Fruit fly (Drosophila melanogaster) whole organism, prepupa: ENCODE results near the gene CG14841.

Experiments used
- CG10631 ChIP-seq: fragments of 200-800 bp; sonication (Bioruptor generic); optimal IDR thresholded peaks from 2 replicates; lab custom pipeline; 2016; ENCODE audit warnings: missing biosample characterization, missing genetic modification characterization
- CG11762 ChIP-seq: fragments of 200-800 bp; sonication (Bioruptor generic); optimal IDR thresholded peaks from 3 replicates; lab custom pipeline; 2016; ENCODE audit warnings: missing biosample characterization, missing genetic modification characterization; ENCODE audit not compliant: insufficient read depth
- CG15336 ChIP-seq: fragments of 200-800 bp; sonication (Bioruptor generic); IDR thresholded peaks from 2 replicates; pipeline ENCODE4 v1.3.6; 2022; ENCODE audit warnings: missing biosample characterization, missing genetic modification characterization
- CG1621 ChIP-seq: fragments of 200-800 bp; sonication (Bioruptor generic); optimal IDR thresholded peaks from 3 replicates; lab custom pipeline; 2018; ENCODE audit warnings: missing biosample characterization, mild to moderate bottlenecking, missing genetic modification characterization
- CG16779 ChIP-seq: fragments of 200-800 bp; sonication (Bioruptor generic); optimal IDR thresholded peaks from 3 replicates; lab custom pipeline; 2017; ENCODE audit warnings: missing biosample characterization, mild to moderate bottlenecking, missing genetic modification characterization
- CG3032 ChIP-seq: fragments of 200-800 bp; optimal IDR thresholded peaks from 2 replicates; lab custom pipeline; 2019; ENCODE audit warnings: missing biosample characterization, mild to moderate bottlenecking, missing genetic modification characterization, moderate library complexity
- CG31627 ChIP-seq: fragments of 200-800 bp; sonication (Bioruptor generic); optimal IDR thresholded peaks from 3 replicates; lab custom pipeline; 2016; ENCODE audit warnings: missing biosample characterization, missing genetic modification characterization
- CG32006 ChIP-seq: fragments of 200-800 bp; sonication (Bioruptor generic); optimal IDR thresholded peaks from 3 replicates; lab custom pipeline; 2017; ENCODE audit warnings: missing biosample characterization, mild to moderate bottlenecking, missing genetic modification characterization
- CG34406 ChIP-seq: fragments of 200-800 bp; sonication (Bioruptor generic); optimal IDR thresholded peaks from 3 replicates; lab custom pipeline; 2016; ENCODE audit warnings: missing biosample characterization, missing genetic modification characterization
- CG3919 ChIP-seq: fragments of 200-800 bp; sonication (Bioruptor generic); optimal IDR thresholded peaks from 3 replicates; lab custom pipeline; 2016; ENCODE audit warnings: missing biosample characterization, missing genetic modification characterization
- CG4318 ChIP-seq: fragments of 200-800 bp; sonication (Bioruptor generic); optimal IDR thresholded peaks from 3 replicates; lab custom pipeline; 2017; ENCODE audit warnings: missing biosample characterization, mild to moderate bottlenecking, missing genetic modification characterization
- CG6163 ChIP-seq: fragments of 200-800 bp; sonication (Bioruptor generic); IDR thresholded peaks from 3 replicates; pipeline ENCODE4 v1.3.6; 2022; ENCODE audit warnings: missing biosample characterization, missing genetic modification characterization
- CG6276 ChIP-seq: fragments of 200-800 bp; sonication (Bioruptor generic); optimal IDR thresholded peaks from 2 replicates; lab custom pipeline; 2017; ENCODE audit warnings: missing biosample characterization, mild to moderate bottlenecking, missing genetic modification characterization
- CG6792 ChIP-seq: fragments of 200-800 bp; sonication (Bioruptor generic); optimal IDR thresholded peaks from 3 replicates; lab custom pipeline; 2016; ENCODE audit warnings: missing biosample characterization, missing genetic modification characterization
- CG6808 ChIP-seq: fragments of 200-800 bp; sonication (Bioruptor generic); optimal IDR thresholded peaks from 3 replicates; lab custom pipeline; 2017; ENCODE audit warnings: missing biosample characterization, missing genetic modification characterization, mild to moderate bottlenecking, moderate library complexity, missing genetic modification reagents
- CG6854 ChIP-seq: fragments of 200-800 bp; sonication (Bioruptor generic); optimal IDR thresholded peaks from 2 replicates; lab custom pipeline; 2017; ENCODE audit warnings: missing biosample characterization, mild to moderate bottlenecking, missing genetic modification characterization
- CG7368 ChIP-seq: fragments of 200-800 bp; sonication (Bioruptor generic); optimal IDR thresholded peaks from 3 replicates; lab custom pipeline; 2016; ENCODE audit warnings: missing biosample characterization, missing genetic modification characterization
- CG8119 ChIP-seq: fragments of 200-800 bp; sonication (Bioruptor generic); IDR thresholded peaks from 3 replicates; pipeline ENCODE4 v1.3.6; 2022; ENCODE audit warnings: missing biosample characterization, missing genetic modification characterization
- CG8319 ChIP-seq: fragments of 200-800 bp; sonication (Bioruptor generic); optimal IDR thresholded peaks from 3 replicates; lab custom pipeline; 2016; ENCODE audit warnings: missing biosample characterization, missing genetic modification characterization
- CG8632 ChIP-seq: fragments of 200-800 bp; sonication (Bioruptor generic); optimal IDR thresholded peaks from 3 replicates; lab custom pipeline; 2016; ENCODE audit warnings: missing biosample characterization, missing genetic modification characterization
- CG9139 ChIP-seq: fragments of 200-800 bp; sonication (Bioruptor generic); optimal IDR thresholded peaks from 3 replicates; lab custom pipeline; 2017; ENCODE audit warnings: missing biosample characterization, mild to moderate bottlenecking, missing genetic modification characterization
- Eip75B ChIP-seq: fragments of 200-800 bp; sonication (Bioruptor generic); optimal IDR thresholded peaks from 3 replicates; lab custom pipeline; 2016; ENCODE audit warnings: missing biosample characterization, missing genetic modification characterization
- Eip78C ChIP-seq: fragments of 200-800 bp; sonication (Bioruptor generic); peaks from one replicate; lab custom pipeline; 2016; ENCODE audit warnings: missing biosample characterization, missing genetic modification characterization
- Ets21C ChIP-seq: fragments of 200-800 bp; sonication (Bioruptor generic); optimal IDR thresholded peaks from 3 replicates; lab custom pipeline; 2016; ENCODE audit warnings: missing biosample characterization, missing genetic modification characterization
- Ets96B ChIP-seq: fragments of 200-800 bp; optimal IDR thresholded peaks from 2 replicates; lab custom pipeline; 2019; ENCODE audit warnings: missing biosample characterization, mild to moderate bottlenecking, missing genetic modification characterization, moderate library complexity
- Hr38 ChIP-seq: sonication (Bioruptor generic); optimal IDR thresholded peaks from 2 replicates; lab custom pipeline; 2016; ENCODE audit warnings: missing biosample characterization, missing genetic modification characterization
- Hr39 ChIP-seq: fragments of 200-800 bp; sonication (Bioruptor generic); optimal IDR thresholded peaks from 2 replicates; lab custom pipeline; 2016; ENCODE audit warnings: missing biosample characterization, missing genetic modification characterization
- Hr4 ChIP-seq: fragments of 200-800 bp; sonication (Bioruptor generic); optimal IDR thresholded peaks from 3 replicates; lab custom pipeline; 2016; ENCODE audit warnings: missing biosample characterization, missing genetic modification characterization
- Lpt ChIP-seq: fragments of 200-800 bp; sonication (Bioruptor generic); optimal IDR thresholded peaks from 3 replicates; lab custom pipeline; 2016; ENCODE audit warnings: missing biosample characterization, missing genetic modification characterization
- Met ChIP-seq: fragments of 200-800 bp; sonication (Bioruptor generic); optimal IDR thresholded peaks from 3 replicates; lab custom pipeline; 2016; ENCODE audit warnings: missing biosample characterization, missing genetic modification characterization
- OdsH ChIP-seq: fragments of 200-800 bp; sonication (Bioruptor generic); optimal IDR thresholded peaks from 3 replicates; lab custom pipeline; 2016; ENCODE audit warnings: missing biosample characterization, missing genetic modification characterization
- Sox102F ChIP-seq: fragments of 200-800 bp; sonication (Bioruptor generic); optimal IDR thresholded peaks from 2 replicates; lab custom pipeline; 2016; ENCODE audit warnings: missing biosample characterization, mild to moderate bottlenecking, missing genetic modification characterization
- Sox14 ChIP-seq: fragments of 200-800 bp; sonication (Bioruptor generic); optimal IDR thresholded peaks from 3 replicates; lab custom pipeline; 2016; ENCODE audit warnings: missing biosample characterization, missing genetic modification characterization
- Sox15 ChIP-seq: fragments of 200-800 bp; sonication (Bioruptor generic); optimal IDR thresholded peaks from 3 replicates; lab custom pipeline; 2016; ENCODE audit warnings: missing biosample characterization, missing genetic modification characterization
- achi ChIP-seq: fragments of 200-800 bp; sonication (Bioruptor generic); optimal IDR thresholded peaks from 3 replicates; lab custom pipeline; 2016; ENCODE audit warnings: missing biosample characterization, missing genetic modification characterization
- acj6 ChIP-seq: fragments of 200-800 bp; sonication (Bioruptor generic); optimal IDR thresholded peaks from 3 replicates; lab custom pipeline; 2016; ENCODE audit warnings: missing biosample characterization, missing genetic modification characterization
- cyc ChIP-seq: fragments of 200-800 bp; sonication (Bioruptor generic); optimal IDR thresholded peaks from 3 replicates; lab custom pipeline; 2016; ENCODE audit warnings: missing biosample characterization, missing genetic modification characterization
- dsx ChIP-seq: fragments of 200-800 bp; optimal IDR thresholded peaks from 3 replicates; lab custom pipeline; 2019; ENCODE audit warnings: missing biosample characterization, mild to moderate bottlenecking, missing genetic modification characterization, moderate library complexity; ENCODE audit not compliant: poor library complexity, severe bottlenecking
- eg ChIP-seq: fragments of 200-800 bp; sonication (Bioruptor generic); IDR thresholded peaks from 3 replicates; pipeline ENCODE4 v1.3.6; 2022; ENCODE audit warnings: missing biosample characterization, missing genetic modification characterization
- fd59A ChIP-seq: fragments of 200-800 bp; sonication (Bioruptor generic); optimal IDR thresholded peaks from 2 replicates; lab custom pipeline; 2017; ENCODE audit warnings: missing biosample characterization, mild to moderate bottlenecking, missing genetic modification characterization, missing genetic modification reagents
- fd85E ChIP-seq: fragments of 200-800 bp; sonication (Bioruptor generic); optimal IDR thresholded peaks from 3 replicates; lab custom pipeline; 2016; ENCODE audit warnings: missing biosample characterization, missing genetic modification characterization
- net ChIP-seq: fragments of 200-800 bp; sonication (Bioruptor generic); optimal IDR thresholded peaks from 3 replicates; lab custom pipeline; 2016; ENCODE audit warnings: missing biosample characterization, missing genetic modification characterization
- pdm3 ChIP-seq: fragments of 200-800 bp; sonication (Bioruptor generic); optimal IDR thresholded peaks from 3 replicates; lab custom pipeline; 2016; ENCODE audit warnings: missing biosample characterization, missing genetic modification characterization
- salr ChIP-seq, 2 experiments: fragments of 200-800 bp; sonication (Bioruptor generic); optimal IDR thresholded peaks; 3 replicates each; lab custom pipeline; 2016 to 2018; ENCODE audit warnings: missing biosample characterization in 2 of 2, missing genetic modification characterization in 2 of 2, mild to moderate bottlenecking in 1 of 2
- spab ChIP-seq: fragments of 200-800 bp; sonication (Bioruptor generic); optimal IDR thresholded peaks from 2 replicates; lab custom pipeline; 2017; ENCODE audit warnings: missing biosample characterization, mild to moderate bottlenecking, missing genetic modification characterization, missing genetic modification reagents
- ss ChIP-seq, 2 experiments: fragments of 200-800 bp; sonication (Bioruptor generic); optimal IDR thresholded peaks; 2 replicates in 1 of 2; 3 replicates in 1 of 2; lab custom pipeline; 2017 to 2018; ENCODE audit warnings: mild to moderate bottlenecking in 2 of 2, missing biosample characterization in 2 of 2, missing genetic modification characterization in 2 of 2, moderate library complexity in 1 of 2
- vri ChIP-seq: fragments of 200-800 bp; sonication (Bioruptor generic); optimal IDR thresholded peaks from 3 replicates; lab custom pipeline; 2016; ENCODE audit warnings: missing biosample characterization, mild to moderate bottlenecking, missing genetic modification characterization

CG14841 gene

DNA sequence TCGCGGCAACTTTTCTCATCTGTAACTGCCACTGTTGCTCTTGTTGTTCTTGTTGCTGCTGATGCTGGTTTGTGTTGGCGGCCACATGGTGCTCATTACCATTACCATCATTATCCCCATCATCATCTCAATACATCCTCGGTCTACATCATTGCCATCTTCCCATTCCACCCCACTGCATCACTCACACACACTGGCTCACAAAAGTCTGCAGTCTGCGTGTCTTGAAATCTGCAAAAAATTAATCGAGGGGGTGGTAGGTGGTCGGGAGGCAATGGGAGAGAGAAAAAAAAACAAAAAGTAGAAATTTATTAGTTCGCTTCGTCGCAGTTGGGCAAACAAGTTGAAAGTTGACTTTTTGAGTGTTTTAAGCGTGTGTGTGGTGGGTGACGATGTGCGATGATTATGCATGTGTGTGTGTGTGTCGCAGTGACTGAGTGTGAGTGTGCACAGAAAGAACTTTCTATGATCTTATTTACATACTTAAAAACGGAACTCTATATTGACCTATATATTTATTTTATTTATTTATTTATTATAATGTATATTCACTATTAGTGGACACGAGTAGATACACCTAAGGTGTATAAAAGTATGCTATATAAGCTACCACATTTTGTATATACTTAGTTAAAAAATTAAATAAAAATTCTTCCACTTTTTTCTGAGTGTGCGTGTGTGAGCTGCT lies 17.2 kb upstream of the CG14841 start (continued):
- TF ChIP-seq CG8319 = no peak
- TF ChIP-seq Sox15 = no peak
- no peak for TF ChIP-seq Sox14 (GFP tag; lab: Kevin White, UChicago)
- TF ChIP-seq vri (GFP tag; lab: Kevin White, UChicago) = no peak
- TF ChIP-seq CG6808 (GFP tag; lab: Kevin White, UChicago) = no peak
- no peak for TF ChIP-seq CG11762
- TF ChIP-seq Met (GFP tag; lab: Kevin White, UChicago) = peak; percentile 5
- TF ChIP-seq eg (GFP tag; lab: Robert Waterston, UW) = peak; percentile 65; the same call in 2 of the 3 replicates
- TF ChIP-seq Hr39 = no peak
- TF ChIP-seq CG32006 = peak; percentile 81
- TF ChIP-seq spab = no peak
- no peak for TF ChIP-seq Sox102F (GFP tag; lab: Kevin White, UChicago)
- TF ChIP-seq achi = peak; percentile 54
- TF ChIP-seq CG8632 = peak; percentile 23
- no peak for TF ChIP-seq CG16779 (tag; lab: Kevin White, UChicago)
- no peak for TF ChIP-seq Lpt (GFP tag; lab: Kevin White, UChicago)
- no peak for TF ChIP-seq CG7368 (GFP tag; lab: Kevin White, UChicago)
- no peak for TF ChIP-seq Ets21C (GFP tag; lab: Kevin White, UChicago)
- TF ChIP-seq CG6276 (GFP tag; lab: Kevin White, UChicago) = peak; percentile 56
- no peak for TF ChIP-seq Ets96B
- TF ChIP-seq CG6792 (GFP tag; lab: Kevin White, UChicago) = no peak
- TF ChIP-seq salr (GFP tag; optimal IDR thresholded peaks at IDR 0.05; lab: Kevin White, UChicago) = no peak
- TF ChIP-seq CG6163 (GFP tag; lab: Robert Waterston, UW) = peak; percentile 42; the same call in 1 of the 3 replicates
- no peak for TF ChIP-seq acj6
- TF ChIP-seq Hr38 (GFP tag; lab: Kevin White, UChicago) = no peak
- TF ChIP-seq Hr4 (GFP tag; lab: Kevin White, UChicago) = peak; percentile 34
- no peak for TF ChIP-seq CG6854
- no peak for TF ChIP-seq Eip75B (GFP tag; lab: Kevin White, UChicago)
- peak; percentile 86 for TF ChIP-seq CG8119
- TF ChIP-seq dsx = no peak

DNA sequence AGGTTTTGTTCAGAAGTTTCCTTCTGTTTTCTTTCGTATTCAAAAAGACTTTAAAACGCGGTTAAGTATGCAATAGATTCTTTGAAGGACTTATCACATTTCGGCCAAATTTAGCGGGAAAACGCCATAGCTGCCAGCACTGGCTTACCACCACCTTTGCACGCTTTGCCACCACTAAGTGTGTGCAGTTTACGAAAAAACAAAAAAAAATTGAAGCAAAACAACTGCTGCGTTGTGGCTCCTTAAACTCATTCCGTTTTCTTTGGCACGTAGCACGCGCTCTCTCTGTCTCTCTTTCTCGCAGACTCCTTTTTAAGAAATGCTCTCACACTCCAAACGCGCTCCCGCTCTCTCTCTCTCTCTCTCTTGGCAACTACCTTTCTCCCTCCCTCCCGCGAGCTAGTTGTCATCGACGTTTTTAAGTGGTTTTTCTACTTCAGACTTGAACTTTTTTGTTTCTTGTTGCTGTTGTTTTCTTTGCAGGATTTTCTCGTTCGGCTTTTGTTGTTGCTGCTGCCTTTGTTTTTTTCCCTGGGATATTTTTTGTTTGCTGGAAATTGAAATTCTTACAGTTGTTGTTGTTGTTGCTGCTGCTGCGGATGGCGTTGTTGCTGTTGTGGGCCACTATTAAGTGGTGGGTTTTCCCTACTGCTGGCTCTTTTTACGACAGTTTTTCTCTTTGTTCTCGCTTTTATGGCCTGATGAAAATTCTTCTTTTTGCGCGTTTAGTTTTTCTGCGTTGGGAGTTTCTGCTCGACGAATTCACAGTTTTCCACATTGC lies 16.5 kb upstream of the CG14841 start:
- peak; percentile 18 for TF ChIP-seq Eip75B (GFP tag; lab: Kevin White, UChicago)
- TF ChIP-seq CG8119 = peak; percentile 55; the same call in 2 of the 3 replicates
- peak; percentile 53; the same call in 1 of the 2 replicates for TF ChIP-seq CG15336 (GFP tag; lab: Robert Waterston, UW)
- TF ChIP-seq net (GFP tag; lab: Kevin White, UChicago) = no peak
- peak; percentile 39 for TF ChIP-seq CG31627 (GFP tag; lab: Kevin White, UChicago)
- TF ChIP-seq CG11762 = peak; percentile 41
- TF ChIP-seq CG6808 (GFP tag; lab: Kevin White, UChicago) = peak; percentile 69
- no peak for TF ChIP-seq fd59A (GFP tag; lab: Kevin White, UChicago)
- TF ChIP-seq Hr39 = peak; percentile 42
- no peak for TF ChIP-seq CG34406 (GFP tag; lab: Kevin White, UChicago)
- TF ChIP-seq CG4318 (GFP tag; lab: Kevin White, UChicago) = peak; percentile 56
- TF ChIP-seq Ets96B = no peak
- no peak for TF ChIP-seq OdsH (GFP tag; lab: Kevin White, UChicago)
- peak; percentile 45 for TF ChIP-seq CG1621 (tag; lab: Kevin White, UChicago)
- peak; percentile 29 for TF ChIP-seq CG6276 (GFP tag; lab: Kevin White, UChicago)
- TF ChIP-seq CG8319 = no peak
- TF ChIP-seq acj6 = peak; percentile 21
- peak; percentile 62 for TF ChIP-seq CG3032
- TF ChIP-seq pdm3 (GFP tag; lab: Kevin White, UChicago) = peak; percentile 54
- TF ChIP-seq vri (GFP tag; lab: Kevin White, UChicago) = no peak
- TF ChIP-seq CG9139 (GFP tag; lab: Kevin White, UChicago) = peak; percentile 42
- peak; percentile 66 for TF ChIP-seq eg (GFP tag; lab: Robert Waterston, UW)
- peak; percentile 73 for TF ChIP-seq Lpt (GFP tag; lab: Kevin White, UChicago)
- TF ChIP-seq fd85E (GFP tag; lab: Kevin White, UChicago) = peak; percentile 1
- TF ChIP-seq CG3919 (GFP tag; lab: Kevin White, UChicago) = no peak
- TF ChIP-seq cyc (GFP tag; lab: Kevin White, UChicago) = peak; percentile 13
- peak in 1 of 2 experiments; percentile 47 for TF ChIP-seq salr (GFP tag; optimal IDR thresholded peaks at IDR 0.05; lab: Kevin White, UChicago)
- TF ChIP-seq CG10631 (GFP tag; lab: Kevin White, UChicago) = no peak
- peak; percentile 77 to 83 for TF ChIP-seq ss (GFP tag; optimal IDR thresholded peaks at IDR 0.05; lab: Kevin White, UChicago)
- peak; percentile 63 for TF ChIP-seq Eip78C (GFP tag; lab: Kevin White, UChicago)
- peak; percentile 35 for TF ChIP-seq dsx
